Worm (Caenorhabditis elegans): ENCODE data around the gene nhr-116.

nhr-116 gene

DNA sequence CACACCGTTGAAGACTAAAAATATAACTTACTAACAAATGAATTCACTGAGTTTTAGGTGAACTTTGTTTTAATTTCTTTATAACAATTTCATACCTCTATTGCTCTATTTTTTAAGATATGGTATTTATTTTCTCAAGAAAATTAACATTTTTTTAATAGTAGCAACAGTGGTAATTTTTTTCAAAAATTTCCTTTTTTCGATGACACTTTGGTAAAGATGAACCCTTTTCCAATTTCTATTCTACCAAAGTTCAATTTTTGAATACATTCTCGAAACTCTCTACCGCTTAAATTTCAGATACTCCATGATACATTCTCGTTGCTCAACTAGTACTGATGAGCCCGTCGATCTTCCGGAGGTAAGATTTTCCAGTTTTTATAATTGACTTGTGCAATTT is at the start of gene nhr-116:
nhr-116 (plus strand) TSS at position 301 of the 400 bp plus-strand sequence.
- TF ChIP-seq W03F9.2 (tag; optimal IDR thresholded peaks at IDR 0.05) (no peak), dao-5 (tag; optimal IDR thresholded peaks at IDR 0.05) (no peak), him-1 (tag; optimal IDR thresholded peaks at IDR 0.05) (no peak)

DNA sequence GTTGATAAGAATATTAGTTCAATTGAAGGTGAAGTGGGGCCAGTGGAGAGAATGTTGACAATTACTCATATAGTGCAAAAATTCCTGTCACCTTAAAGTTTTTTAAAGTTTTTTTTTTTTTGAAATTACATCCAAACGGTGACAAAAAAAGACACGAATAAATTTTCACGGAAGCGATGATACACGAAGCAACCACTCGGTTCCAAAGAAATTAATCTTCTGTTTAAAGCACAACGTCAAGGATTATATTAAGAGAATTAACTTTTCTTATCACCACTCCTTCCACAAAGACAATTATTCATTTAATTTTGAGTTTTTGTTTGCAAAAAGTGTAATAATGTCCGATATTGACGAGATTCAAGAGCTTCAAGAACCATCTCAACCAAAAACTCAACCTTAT is 46.6 kb upstream of the nhr-116 start, which contains the start of gene clec-28:
clec-28 (plus strand) TSS at position 301 of the 400 bp plus-strand sequence.
- no peak for TF ChIP-seq dao-5 (tag; optimal IDR thresholded peaks at IDR 0.05)
- TF ChIP-seq W03F9.2 (tag; optimal IDR thresholded peaks at IDR 0.05) = no peak
- TF ChIP-seq him-1 (tag; optimal IDR thresholded peaks at IDR 0.05) = no peak

DNA sequence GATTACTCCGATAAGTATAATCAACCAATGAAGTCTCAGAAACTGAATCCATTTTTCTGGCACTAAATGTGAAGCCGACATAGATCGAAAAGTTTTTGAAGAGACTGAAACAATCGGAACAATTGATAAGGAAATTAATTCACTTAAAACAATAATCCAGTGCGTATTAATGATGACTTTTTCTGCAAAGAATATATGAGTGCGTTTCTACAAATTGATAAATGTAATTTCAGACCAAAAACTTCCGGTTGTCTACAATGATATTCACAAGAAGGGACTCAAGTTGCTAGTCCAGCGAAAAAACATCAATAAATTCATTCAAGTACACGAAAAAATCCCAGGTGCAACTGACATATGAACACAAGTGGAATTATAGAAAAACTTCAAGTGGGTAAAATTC is 42.3 kb upstream of the nhr-116 start, which contains the start of gene clec-33:
clec-33 (minus strand) TSS at position 101 of the 400 bp plus-strand sequence.
- no peak for TF ChIP-seq him-1 (tag; optimal IDR thresholded peaks at IDR 0.05)
- no peak for TF ChIP-seq dao-5 (tag; optimal IDR thresholded peaks at IDR 0.05)
- TF ChIP-seq W03F9.2 (tag; optimal IDR thresholded peaks at IDR 0.05) = no peak

DNA sequence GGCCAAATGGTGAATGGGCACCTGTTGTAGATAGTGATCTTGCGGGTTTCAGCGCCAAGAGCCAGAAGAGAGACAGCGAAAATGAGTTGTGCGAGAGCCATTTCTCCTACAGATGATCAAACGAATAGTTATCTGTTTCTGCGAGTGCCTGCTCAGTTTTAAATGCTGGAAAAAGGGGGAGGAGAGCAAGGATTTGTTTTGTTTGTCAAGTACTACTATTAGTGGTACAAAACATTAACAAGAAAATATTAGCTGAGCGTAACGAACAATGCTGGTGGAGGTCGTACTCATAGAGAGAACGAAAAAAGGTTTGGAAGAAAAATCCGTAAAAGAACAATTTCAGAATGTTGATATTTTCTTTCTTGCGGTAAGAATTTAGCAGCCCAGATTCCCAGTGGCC is 40.6 kb upstream of the nhr-116 start, which contains the start of gene thn-4:
thn-4 (minus strand) TSS at position 101 of the 400 bp plus-strand sequence.
- TF ChIP-seq W03F9.2 (tag; optimal IDR thresholded peaks at IDR 0.05) = no peak
- no peak for TF ChIP-seq him-1 (tag; optimal IDR thresholded peaks at IDR 0.05)
- no peak for TF ChIP-seq dao-5 (tag; optimal IDR thresholded peaks at IDR 0.05)

DNA sequence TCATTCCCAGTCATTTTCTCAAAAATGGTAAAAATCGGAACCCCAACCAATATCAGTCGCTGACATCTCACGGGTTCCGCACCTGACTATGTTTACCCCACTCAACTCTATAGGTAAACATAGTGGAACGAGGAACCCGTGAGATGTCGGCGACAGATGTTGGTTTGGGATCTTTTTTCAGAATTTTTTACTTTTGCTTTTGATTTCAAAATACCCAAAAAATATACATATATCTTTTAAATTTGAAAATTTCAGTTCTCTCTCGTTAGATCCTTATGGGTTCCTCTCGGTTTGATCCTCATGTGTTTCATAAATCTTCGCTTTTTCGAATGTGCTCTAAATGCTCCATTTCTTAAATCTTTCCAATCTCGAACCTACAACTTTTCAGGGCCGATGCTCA is 38.4 kb upstream of the nhr-116 start, which contains the start of gene srw-23:
srw-23 (plus strand) TSS at position 301 of the 400 bp plus-strand sequence.
- TF ChIP-seq W03F9.2 (tag; optimal IDR thresholded peaks at IDR 0.05) = no peak
- TF ChIP-seq dao-5 (tag; optimal IDR thresholded peaks at IDR 0.05) = no peak
- no peak for TF ChIP-seq him-1 (tag; optimal IDR thresholded peaks at IDR 0.05)

DNA sequence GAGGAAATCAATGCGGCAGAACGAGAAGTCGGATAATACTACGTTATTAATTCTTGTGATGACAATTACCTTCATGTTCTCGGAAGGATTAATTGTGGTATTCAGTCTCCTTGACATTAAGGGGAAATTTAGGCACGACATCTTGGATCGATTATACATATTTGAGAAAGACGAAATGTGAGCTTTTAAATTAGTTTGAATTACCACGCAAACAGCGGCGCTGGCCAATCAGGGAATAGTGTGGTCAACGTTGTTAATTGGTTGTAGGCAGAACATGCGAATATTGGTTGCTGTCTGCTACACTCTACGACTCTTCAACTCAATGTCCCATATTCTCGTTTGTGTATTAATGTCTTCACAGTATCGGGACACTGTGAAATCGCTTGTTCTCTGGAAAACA is 37.1 kb upstream of the nhr-116 start, which contains the start of gene F49A5.10:
F49A5.10 (plus strand) TSS at position 301 of the 400 bp plus-strand sequence.
- TF ChIP-seq dao-5 (tag; optimal IDR thresholded peaks at IDR 0.05) (no peak), him-1 (tag; optimal IDR thresholded peaks at IDR 0.05) (no peak), W03F9.2 (tag; optimal IDR thresholded peaks at IDR 0.05) (no peak)

DNA sequence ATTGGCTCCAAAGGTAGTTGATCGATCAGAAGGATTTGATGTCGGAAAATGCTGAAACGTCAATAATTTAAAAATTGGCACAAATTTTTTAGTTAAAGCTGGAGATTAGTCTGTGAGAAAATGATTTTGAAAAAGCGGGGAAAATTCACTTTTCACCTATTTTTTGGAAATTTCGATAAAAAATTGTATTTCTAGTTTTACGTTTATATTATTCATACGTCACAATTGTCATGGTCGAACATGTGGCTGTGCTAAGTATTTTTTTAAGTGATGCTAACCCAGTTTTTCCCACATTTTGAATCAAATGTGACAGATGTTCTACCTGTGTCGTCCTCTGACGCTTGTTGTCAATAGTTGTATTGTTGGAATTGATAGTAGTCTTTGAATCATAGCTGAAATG is 32.5 kb upstream of the nhr-116 start:
- TF ChIP-seq dao-5 (tag; optimal IDR thresholded peaks at IDR 0.05) (no peak), him-1 (tag; optimal IDR thresholded peaks at IDR 0.05) (no peak), W03F9.2 (tag; optimal IDR thresholded peaks at IDR 0.05) (no peak)

DNA sequence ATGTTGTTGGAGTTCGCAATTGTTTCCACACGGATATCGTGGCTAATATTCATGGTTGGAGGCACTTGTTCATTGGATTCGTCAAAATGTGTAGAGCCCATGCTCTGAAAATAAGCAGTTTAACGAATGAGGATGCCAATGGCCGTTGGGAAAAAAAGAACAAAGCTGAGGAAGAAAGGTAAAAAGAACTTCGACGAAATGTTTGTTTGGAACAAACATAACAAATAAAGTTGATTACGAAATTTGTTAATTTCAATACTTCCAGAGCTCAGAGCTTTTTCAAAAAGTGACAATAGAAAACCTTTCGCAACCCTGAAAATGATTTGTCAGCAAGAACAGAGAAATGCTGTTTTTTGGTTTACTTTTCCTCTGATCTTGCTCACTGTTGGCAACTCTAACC is 32.0 kb upstream of the nhr-116 start, which contains the start of gene F09C6.3:
F09C6.3 (minus strand) TSS at position 101 of the 400 bp plus-strand sequence.
- TF ChIP-seq him-1 (tag; optimal IDR thresholded peaks at IDR 0.05) = no peak
- no peak for TF ChIP-seq W03F9.2 (tag; optimal IDR thresholded peaks at IDR 0.05)
- no peak for TF ChIP-seq dao-5 (tag; optimal IDR thresholded peaks at IDR 0.05)

DNA sequence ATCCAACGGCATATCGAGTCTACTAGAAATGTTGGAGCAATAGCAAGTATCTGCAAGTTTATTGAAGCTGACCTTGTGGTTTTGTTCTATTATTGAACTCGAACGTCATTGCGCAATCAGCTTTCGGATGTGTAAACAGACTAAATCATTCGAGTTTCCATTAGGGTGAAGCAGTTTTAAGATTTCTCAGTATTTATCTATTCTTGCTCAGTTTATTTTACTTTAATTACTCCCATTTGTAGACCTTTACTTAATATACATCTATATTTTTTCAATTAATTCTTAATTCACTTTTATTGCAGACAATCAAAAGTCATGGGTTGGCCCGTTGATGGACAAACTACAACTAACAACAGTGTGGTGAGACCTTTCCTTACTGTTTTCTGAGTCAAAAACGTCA is 31.4 kb upstream of the nhr-116 start, which contains the start of gene F09C6.14:
F09C6.14 (plus strand) TSS at position 301 of the 400 bp plus-strand sequence.
- TF ChIP-seq W03F9.2 (tag; optimal IDR thresholded peaks at IDR 0.05) (no peak), him-1 (tag; optimal IDR thresholded peaks at IDR 0.05) (no peak), dao-5 (tag; optimal IDR thresholded peaks at IDR 0.05) (no peak)

DNA sequence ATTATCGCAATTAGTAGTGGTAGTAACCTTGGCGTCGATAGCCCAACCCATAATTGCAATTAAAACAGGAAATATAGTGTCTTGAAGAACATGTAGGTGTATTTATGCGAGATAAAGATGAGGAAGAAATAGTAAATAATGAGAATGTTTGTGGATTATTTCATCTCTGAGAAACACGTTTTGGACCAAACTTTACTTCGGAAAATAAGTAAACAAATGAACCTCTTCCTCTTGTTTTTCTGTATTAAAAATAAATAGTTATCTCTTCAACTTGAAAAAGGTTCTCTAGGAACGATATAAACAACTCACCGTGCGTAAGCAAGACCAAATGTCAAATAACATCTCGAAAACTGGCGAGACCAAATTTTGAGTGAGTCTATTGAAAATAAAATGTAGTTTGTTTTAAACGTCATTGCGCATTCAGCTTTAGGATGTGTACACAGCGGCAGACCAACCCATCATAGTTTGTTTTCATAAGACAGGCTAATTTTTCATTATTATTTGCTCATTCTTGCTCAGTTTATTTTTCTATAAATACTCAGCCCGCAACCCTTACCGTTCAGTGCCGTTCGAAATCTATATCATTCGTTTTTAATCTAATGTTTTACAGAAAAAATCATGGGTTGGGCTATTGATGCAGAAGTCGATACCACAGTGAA is 29.6 kb upstream of the nhr-116 start, which contains the start of the genes F09C6.11 and F09C6.12:
F09C6.11 (minus strand) TSS at position 51 of the 659 bp plus-strand sequence.
F09C6.12 (plus strand) TSS at position 609 of the 659 bp plus-strand sequence.
- no peak for TF ChIP-seq W03F9.2 (tag; optimal IDR thresholded peaks at IDR 0.05)
- TF ChIP-seq him-1 (tag; optimal IDR thresholded peaks at IDR 0.05) = no peak
- TF ChIP-seq dao-5 (tag; optimal IDR thresholded peaks at IDR 0.05) = no peak

DNA sequence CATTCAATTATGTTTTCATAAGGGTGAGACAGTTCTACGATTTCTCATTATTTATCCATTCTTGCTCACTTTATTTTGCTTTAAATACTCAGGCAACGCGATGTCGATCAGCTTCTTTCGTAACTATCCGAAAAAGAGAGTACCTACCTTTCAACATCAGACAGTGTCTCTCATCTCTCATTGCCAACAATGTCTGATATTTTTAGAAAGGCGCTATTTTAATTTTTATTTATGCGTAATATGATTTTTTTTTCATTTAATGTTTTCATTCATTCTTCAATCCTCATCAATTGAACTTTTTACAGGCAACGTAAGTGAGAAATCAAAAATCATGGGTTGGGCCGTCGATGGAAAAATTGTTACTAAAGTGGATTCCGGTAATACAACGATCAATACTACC is 27.3 kb upstream of the nhr-116 start, which contains the start of gene F09C6.13:
F09C6.13 (plus strand) TSS at position 301 of the 400 bp plus-strand sequence.
- no peak for TF ChIP-seq him-1 (tag; optimal IDR thresholded peaks at IDR 0.05)
- no peak for TF ChIP-seq dao-5 (tag; optimal IDR thresholded peaks at IDR 0.05)
- TF ChIP-seq W03F9.2 (tag; optimal IDR thresholded peaks at IDR 0.05) = no peak

DNA sequence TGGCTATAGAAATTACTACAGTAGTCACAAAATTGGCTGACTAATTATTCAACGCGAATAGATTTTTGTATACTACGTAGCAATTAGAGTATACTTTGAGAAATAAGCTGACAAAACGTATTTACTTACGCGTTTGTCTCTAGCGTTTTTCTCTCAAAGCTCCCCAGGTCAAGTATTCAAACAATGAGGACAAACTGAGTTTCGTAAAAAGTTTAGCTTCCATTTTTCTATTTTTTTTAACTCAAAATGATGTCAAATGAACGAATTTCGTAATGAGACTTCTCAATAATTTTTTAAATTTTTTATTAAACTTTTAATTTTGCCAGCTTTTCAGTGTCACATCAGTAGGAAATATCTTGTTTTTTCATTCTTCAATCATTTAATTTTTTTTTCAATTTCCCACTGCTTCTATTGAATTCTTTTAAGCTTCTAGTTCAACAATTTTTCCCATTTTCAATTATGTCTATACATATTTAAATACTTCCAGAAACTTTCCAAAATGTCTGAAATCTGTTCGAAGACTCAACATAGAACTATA is 23.2 kb upstream of the nhr-116 start, which contains the start of the genes ifas-2 and fbxa-44:
ifas-2 (minus strand) TSS at position 101 of the 538 bp plus-strand sequence.
fbxa-44 (plus strand) TSS at position 488 of the 538 bp plus-strand sequence.
- TF ChIP-seq W03F9.2 (tag; optimal IDR thresholded peaks at IDR 0.05) (no peak), him-1 (tag; optimal IDR thresholded peaks at IDR 0.05) (no peak), dao-5 (tag; optimal IDR thresholded peaks at IDR 0.05) (no peak)

DNA sequence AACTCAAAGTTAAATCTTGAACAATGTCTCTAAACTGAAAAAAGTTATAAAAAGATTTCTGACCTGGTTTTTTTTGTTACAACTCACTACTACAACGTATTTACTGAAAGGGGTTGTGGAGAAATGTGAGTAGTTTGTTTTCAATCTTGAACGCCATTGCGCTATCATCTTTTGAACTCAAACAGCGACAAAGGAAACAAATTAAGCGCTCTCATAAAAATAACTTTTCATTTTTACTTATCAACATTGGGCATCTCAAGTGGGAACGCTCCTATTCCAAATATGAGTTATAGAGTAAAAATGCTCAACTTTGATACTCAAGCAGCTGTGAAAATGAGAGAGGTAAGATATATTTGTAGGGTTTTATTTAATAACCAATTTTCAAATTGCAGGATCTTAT is 18.6 kb upstream of the nhr-116 start, which contains the start of gene F09C6.15:
F09C6.15 (plus strand) TSS at position 301 of the 400 bp plus-strand sequence.
- TF ChIP-seq dao-5 (tag; optimal IDR thresholded peaks at IDR 0.05) = no peak
- TF ChIP-seq W03F9.2 (tag; optimal IDR thresholded peaks at IDR 0.05) = no peak
- no peak for TF ChIP-seq him-1 (tag; optimal IDR thresholded peaks at IDR 0.05)

Measured in whole organism, L4/young adult.